Worm (Caenorhabditis elegans) whole organism, L3 larva: ENCODE data around the gene pxl-1.

ENCODE experiments used
- R02D3.7 ChIP-seq: fragments of 150-350 bp; optimal IDR thresholded peaks from 2 replicates; lab custom pipeline; 2014; ENCODE audit warnings: missing biosample characterization, missing genetic modification characterization
- elt-1 ChIP-seq: fragments of 150-350 bp; optimal IDR thresholded peaks from 2 replicates; lab custom pipeline; 2014; ENCODE audit warnings: missing biosample characterization, missing genetic modification characterization
- fos-1 ChIP-seq: fragments of 150-350 bp; optimal IDR thresholded peaks from 2 replicates; lab custom pipeline; 2014; ENCODE audit warnings: missing biosample characterization, missing genetic modification characterization
- jun-1 ChIP-seq: fragments of 150-350 bp; optimal IDR thresholded peaks from 2 replicates; lab custom pipeline; 2014; ENCODE audit warnings: missing biosample characterization, missing genetic modification reagents, missing genetic modification characterization
- lin-15B ChIP-seq: fragments of 150-350 bp; optimal IDR thresholded peaks from 2 replicates; lab custom pipeline; 2014; ENCODE audit warnings: missing biosample characterization, missing genetic modification characterization
- lsy-12 ChIP-seq: sonication (generic microtip); optimal IDR thresholded peaks from 2 replicates; lab custom pipeline; 2016; ENCODE audit warnings: mild to moderate bottlenecking, missing genetic modification characterization, missing compliant biosample characterization
- mml-1 ChIP-seq: fragments of 150-350 bp; sonication (generic microtip); optimal IDR thresholded peaks from 3 replicates; lab custom pipeline; 2014; ENCODE audit warnings: missing biosample characterization, missing genetic modification characterization
- nhr-11 ChIP-seq: fragments of 150-350 bp; optimal IDR thresholded peaks from 2 replicates; lab custom pipeline; 2014; ENCODE audit warnings: missing biosample characterization, missing genetic modification characterization
- nhr-28 ChIP-seq: fragments of 150-350 bp; optimal IDR thresholded peaks from 2 replicates; lab custom pipeline; 2014; ENCODE audit warnings: missing biosample characterization, missing genetic modification characterization
- nhr-76 ChIP-seq: fragments of 150-350 bp; sonication (generic microtip); optimal IDR thresholded peaks from 5 replicates; lab custom pipeline; 2014; ENCODE audit warnings: missing biosample characterization, missing genetic modification characterization
- snpc-4 ChIP-seq: fragments of 150-350 bp; optimal IDR thresholded peaks from 2 replicates; lab custom pipeline; 2014; ENCODE audit warnings: missing biosample characterization, missing genetic modification characterization
- unc-39 ChIP-seq: sonication (generic microtip); optimal IDR thresholded peaks from 4 replicates; lab custom pipeline; 2017; ENCODE audit warnings: missing biosample characterization, missing genetic modification characterization
- unc-62 ChIP-seq: fragments of 150-350 bp; sonication (generic microtip); optimal IDR thresholded peaks from 4 replicates; lab custom pipeline; 2014; ENCODE audit warnings: missing biosample characterization, missing genetic modification reagents, missing genetic modification characterization
- zag-1 ChIP-seq: fragments of 150-350 bp; optimal IDR thresholded peaks from 2 replicates; lab custom pipeline; 2014; ENCODE audit warnings: missing biosample characterization, missing genetic modification characterization

DNA sequence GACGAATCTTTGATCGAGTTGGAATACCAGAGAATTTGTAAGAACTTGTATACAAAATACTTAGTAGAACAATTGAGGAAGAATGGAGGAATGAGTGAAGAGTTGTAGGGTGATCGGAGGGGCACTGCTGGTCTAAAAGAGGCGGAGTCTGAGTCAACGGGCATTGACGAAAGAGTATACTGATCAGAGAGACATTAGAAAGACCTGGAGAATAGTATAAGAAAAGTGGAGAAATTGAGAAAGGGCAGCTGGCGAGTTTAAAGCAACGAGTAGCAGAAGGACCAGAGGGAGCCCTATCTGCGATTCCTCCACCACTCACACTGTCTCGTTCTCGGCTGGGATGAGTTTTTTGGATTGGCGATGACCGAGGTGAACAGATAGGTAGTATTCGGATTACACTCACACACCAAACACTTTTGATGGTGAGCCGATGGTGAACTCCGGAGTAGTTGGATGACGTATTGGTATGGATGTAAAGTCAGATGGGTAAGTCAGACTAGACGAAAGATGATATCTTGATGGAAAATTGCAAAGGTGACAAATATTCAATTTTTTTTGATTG is 35.7 kb upstream of the pxl-1 start, which contains the start of gene EGAP1.5:
- no peak for TF ChIP-seq zag-1
- TF ChIP-seq jun-1 (tag; lab: Kevin White, UChicago): no peak
- TF ChIP-seq R02D3.7 (tag; lab: Kevin White, UChicago): no peak
- no peak for TF ChIP-seq nhr-76 (tag; lab: Kevin White, UChicago)
- no peak for TF ChIP-seq unc-39 (tag; lab: Kevin White, UChicago)
- no peak for TF ChIP-seq nhr-11 (tag; lab: Kevin White, UChicago)
- no peak for TF ChIP-seq elt-1 (tag; lab: Kevin White, UChicago)
- no peak for TF ChIP-seq lin-15B (tag; lab: Kevin White, UChicago)
- TF ChIP-seq unc-62 (GFP tag; lab: Kevin White, UChicago): no peak
- TF ChIP-seq mml-1 (tag; lab: Kevin White, UChicago): no peak
- no peak for TF ChIP-seq nhr-28 (tag; lab: Kevin White, UChicago)
- TF ChIP-seq fos-1 (tag; lab: Kevin White, UChicago): no peak
- TF ChIP-seq lsy-12: no peak
- TF ChIP-seq snpc-4: no peak
